Fruit fly (Drosophila melanogaster) whole organism, embryonic: ENCODE measurements around the gene cmet.
A peak's percentile ranks its signal among the peaks of the same experiment; 100 is the strongest.

Experiments used
- Abd-B ChIP-seq: fragments of 200-800 bp; sonication (Bioruptor generic); optimal IDR thresholded peaks from 2 replicates; lab custom pipeline; 2018; ENCODE audit warnings: missing biosample characterization, mild to moderate bottlenecking, missing genetic modification characterization, moderate library complexity
- BEAF-32 ChIP-seq: fragments of 200-800 bp; sonication (Bioruptor generic); optimal IDR thresholded peaks from 3 replicates; lab custom pipeline; 2017; ENCODE audit warnings: missing biosample characterization, missing genetic modification characterization, mild to moderate bottlenecking, moderate library complexity, missing genetic modification reagents
- CG10147 ChIP-seq: fragments of 200-800 bp; sonication (Bioruptor generic); optimal IDR thresholded peaks from 2 replicates; lab custom pipeline; 2019; ENCODE audit warnings: missing biosample characterization, mild to moderate bottlenecking, missing genetic modification characterization, moderate library complexity
- CG10209 ChIP-seq: fragments of 200-800 bp; sonication (Bioruptor generic); optimal IDR thresholded peaks from 3 replicates; lab custom pipeline; 2017; ENCODE audit warnings: missing biosample characterization, mild to moderate bottlenecking, missing genetic modification characterization, missing genetic modification reagents
- CG10274 ChIP-seq: fragments of 200-800 bp; sonication (Bioruptor generic); optimal IDR thresholded peaks from 3 replicates; lab custom pipeline; 2017; ENCODE audit warnings: missing biosample characterization, mild to moderate bottlenecking, missing genetic modification characterization
- CG10321 ChIP-seq: fragments of 200-800 bp; sonication (Bioruptor generic); IDR thresholded peaks from 2 replicates; pipeline ENCODE4 v1.3.6; 2022; ENCODE audit warnings: missing biosample characterization, missing genetic modification characterization
- CG10543 ChIP-seq: fragments of 200-800 bp; sonication (Bioruptor generic); optimal IDR thresholded peaks from 3 replicates; lab custom pipeline; 2017; ENCODE audit warnings: missing biosample characterization, mild to moderate bottlenecking, missing genetic modification characterization, moderate library complexity
- CG10654 ChIP-seq: fragments of 200-800 bp; sonication (Bioruptor generic); optimal IDR thresholded peaks from 2 replicates; lab custom pipeline; 2016; ENCODE audit warnings: missing biosample characterization, missing genetic modification characterization
- CG15601 ChIP-seq: fragments of 200-800 bp; sonication (Bioruptor generic); optimal IDR thresholded peaks from 3 replicates; lab custom pipeline; 2019; ENCODE audit warnings: missing biosample characterization, mild to moderate bottlenecking, missing genetic modification characterization, moderate library complexity
- CG17568 ChIP-seq: fragments of 200-800 bp; sonication (Bioruptor generic); optimal IDR thresholded peaks from 2 replicates; lab custom pipeline; 2018; ENCODE audit warnings: missing biosample characterization, mild to moderate bottlenecking, missing genetic modification characterization, moderate library complexity
- CG17829 ChIP-seq: fragments of 200-800 bp; optimal IDR thresholded peaks from 2 replicates; lab custom pipeline; 2019; ENCODE audit warnings: missing biosample characterization, mild to moderate bottlenecking, missing genetic modification characterization, moderate library complexity
- CG18619 ChIP-seq: fragments of 200-800 bp; sonication (Bioruptor generic); optimal IDR thresholded peaks from 3 replicates; lab custom pipeline; 2017; ENCODE audit warnings: missing biosample characterization, mild to moderate bottlenecking, missing genetic modification characterization
- CG18764 ChIP-seq: fragments of 200-800 bp; sonication (Bioruptor generic); optimal IDR thresholded peaks from 3 replicates; lab custom pipeline; 2016; ENCODE audit warnings: missing biosample characterization, missing genetic modification characterization
- CG7745 ChIP-seq: fragments of 200-800 bp; sonication (Bioruptor generic); optimal IDR thresholded peaks from 2 replicates; lab custom pipeline; 2018; ENCODE audit warnings: missing biosample characterization, mild to moderate bottlenecking, missing genetic modification characterization, moderate library complexity
- Doc3 ChIP-seq: fragments of 200-800 bp; sonication (Bioruptor generic); IDR thresholded peaks from 3 replicates; pipeline ENCODE4 v1.3.6; 2022; ENCODE audit warnings: missing biosample characterization, missing genetic modification characterization; ENCODE audit not compliant: partially characterized antibody
- Fer1 ChIP-seq: fragments of 200-800 bp; sonication (Bioruptor generic); optimal IDR thresholded peaks from 2 replicates; lab custom pipeline; 2017; ENCODE audit warnings: missing biosample characterization, mild to moderate bottlenecking, missing genetic modification characterization
- HLHmδ ChIP-seq: fragments of 200-800 bp; sonication (Bioruptor generic); optimal IDR thresholded peaks from 2 replicates; lab custom pipeline; 2018; ENCODE audit warnings: missing biosample characterization, mild to moderate bottlenecking, missing genetic modification characterization, moderate library complexity
- Hmr ChIP-seq: fragments of 200-800 bp; sonication (Bioruptor generic); optimal IDR thresholded peaks from 3 replicates; lab custom pipeline; 2017; ENCODE audit warnings: mild to moderate bottlenecking, missing biosample characterization, missing genetic modification reagents, missing genetic modification characterization
- Hr51 ChIP-seq, 2 experiments: fragments of 200-800 bp; sonication (Bioruptor generic); optimal IDR thresholded peaks; 2 replicates in 1 of 2; 3 replicates in 1 of 2; lab custom pipeline; 2016 to 2018; ENCODE audit warnings: missing biosample characterization in 2 of 2, missing genetic modification characterization in 2 of 2, mild to moderate bottlenecking in 1 of 2, moderate library complexity in 1 of 2
- Hr78 ChIP-seq, 2 experiments: fragments of 200-800 bp in 1 of 2; fragments of >200 bp in 1 of 2; sonication (Bioruptor generic) in 1 of 2; optimal IDR thresholded peaks; 2 replicates each; lab custom pipeline; 2017 to 2019; ENCODE audit warnings: missing biosample characterization in 2 of 2, missing genetic modification characterization in 2 of 2, mild to moderate bottlenecking in 1 of 2, moderate library complexity in 1 of 2
- Jarid2 ChIP-seq: fragments of 200-800 bp; sonication (Bioruptor generic); optimal IDR thresholded peaks from 3 replicates; lab custom pipeline; 2017; ENCODE audit warnings: mild to moderate bottlenecking, missing biosample characterization, missing genetic modification reagents, missing genetic modification characterization
- Max ChIP-seq: fragments of 200-800 bp; sonication (Bioruptor generic); optimal IDR thresholded peaks from 2 replicates; lab custom pipeline; 2016; ENCODE audit warnings: missing biosample characterization, mild to moderate bottlenecking, missing genetic modification characterization
- NK7.1 ChIP-seq: fragments of 200-800 bp; sonication (Bioruptor generic); optimal IDR thresholded peaks from 3 replicates; lab custom pipeline; 2016; ENCODE audit warnings: missing biosample characterization, missing genetic modification characterization
- Nf-YB ChIP-seq: fragments of 200-800 bp; sonication (Bioruptor generic); optimal IDR thresholded peaks from 3 replicates; lab custom pipeline; 2019; ENCODE audit warnings: missing biosample characterization, mild to moderate bottlenecking, missing genetic modification characterization, moderate library complexity
- Optix ChIP-seq: fragments of 200-800 bp; sonication (Bioruptor generic); IDR thresholded peaks from 3 replicates; pipeline ENCODE4 v1.3.6; 2022; ENCODE audit warnings: missing biosample characterization, missing genetic modification characterization
- Sox102F ChIP-seq: fragments of 200-800 bp; sonication (Bioruptor generic); optimal IDR thresholded peaks from 2 replicates; lab custom pipeline; 2018; ENCODE audit warnings: missing biosample characterization, mild to moderate bottlenecking, missing genetic modification characterization, moderate library complexity
- Xrp1 ChIP-seq: fragments of 200-800 bp; sonication (Bioruptor generic); IDR thresholded peaks from 2 replicates; pipeline ENCODE4 v1.3.6; 2022; ENCODE audit warnings: missing biosample characterization, missing genetic modification characterization
- ara ChIP-seq: fragments of 200-800 bp; sonication (Bioruptor generic); IDR thresholded peaks from 2 replicates; pipeline ENCODE4 v1.3.6; 2022; ENCODE audit warnings: missing biosample characterization, missing genetic modification characterization
- bcd ChIP-seq: fragments of 200-800 bp; sonication (Bioruptor generic); optimal IDR thresholded peaks from 2 replicates; lab custom pipeline; 2017; ENCODE audit warnings: missing biosample characterization, mild to moderate bottlenecking, missing genetic modification characterization
- bsh ChIP-seq, 2 experiments: fragments of 200-800 bp; sonication (Bioruptor generic); optimal IDR thresholded peaks; 2 replicates each; lab custom pipeline; 2017 to 2018; ENCODE audit warnings: mild to moderate bottlenecking in 2 of 2, missing biosample characterization in 2 of 2, missing genetic modification characterization in 2 of 2, moderate library complexity in 1 of 2
- cad ChIP-seq: fragments of >200 bp; optimal IDR thresholded peaks from 2 replicates; lab custom pipeline; 2017; ENCODE audit warnings: missing biosample characterization, missing genetic modification characterization
- chif ChIP-seq, 2 experiments: fragments of 200-800 bp; sonication (Bioruptor generic); optimal IDR thresholded peaks; 3 replicates each; lab custom pipeline; 2016; ENCODE audit warnings: missing biosample characterization in 2 of 2, missing genetic modification characterization in 2 of 2
- chn ChIP-seq: fragments of 200-800 bp; sonication (Bioruptor generic); optimal IDR thresholded peaks from 2 replicates; lab custom pipeline; 2016; ENCODE audit warnings: missing biosample characterization, missing genetic modification characterization
- crol ChIP-seq: fragments of 200-800 bp; sonication (Bioruptor generic); IDR thresholded peaks from 2 replicates; pipeline ENCODE4 v1.3.6; 2022; ENCODE audit warnings: missing biosample characterization, missing genetic modification characterization
- exex ChIP-seq: fragments of 200-800 bp; sonication (Bioruptor generic); optimal IDR thresholded peaks from 4 replicates; lab custom pipeline; 2018; ENCODE audit warnings: missing biosample characterization, mild to moderate bottlenecking, missing genetic modification characterization, moderate library complexity
- jing ChIP-seq: fragments of 200-800 bp; sonication (Bioruptor generic); optimal IDR thresholded peaks from 2 replicates; lab custom pipeline; 2018; ENCODE audit warnings: missing biosample characterization, mild to moderate bottlenecking, missing genetic modification characterization
- nerfin-1 ChIP-seq: fragments of 200-800 bp; sonication (Bioruptor generic); optimal IDR thresholded peaks from 3 replicates; lab custom pipeline; 2019; ENCODE audit warnings: missing biosample characterization, mild to moderate bottlenecking, missing genetic modification characterization, moderate library complexity
- peb ChIP-seq: fragments of 200-800 bp; sonication (Bioruptor generic); IDR thresholded peaks from 2 replicates; pipeline ENCODE4 v1.3.6; 2022; ENCODE audit warnings: missing biosample characterization, missing genetic modification characterization
- phol ChIP-seq: fragments of 200-800 bp; sonication (Bioruptor generic); optimal IDR thresholded peaks from 3 replicates; lab custom pipeline; 2018; ENCODE audit warnings: missing biosample characterization, mild to moderate bottlenecking, missing genetic modification characterization, moderate library complexity
- pita ChIP-seq: fragments of 200-800 bp; sonication (Bioruptor generic); optimal IDR thresholded peaks from 2 replicates; lab custom pipeline; 2017; ENCODE audit warnings: missing biosample characterization, mild to moderate bottlenecking, missing genetic modification characterization
- salm ChIP-seq: fragments of 200-800 bp; sonication (Bioruptor generic); optimal IDR thresholded peaks from 2 replicates; lab custom pipeline; 2018; ENCODE audit warnings: missing biosample characterization, mild to moderate bottlenecking, missing genetic modification characterization
- sens ChIP-seq: fragments of 200-800 bp; sonication (Bioruptor generic); peaks from one replicate; lab custom pipeline; 2016; ENCODE audit warnings: missing biosample characterization, missing genetic modification characterization
- seq ChIP-seq: fragments of 200-800 bp; sonication (Bioruptor generic); IDR thresholded peaks from 2 replicates; pipeline ENCODE4 v1.3.6; 2022; ENCODE audit warnings: missing biosample characterization, missing genetic modification characterization
- sob ChIP-seq: fragments of 200-800 bp; sonication (Bioruptor generic); IDR thresholded peaks from 2 replicates; pipeline ENCODE4 v1.3.6; 2022; ENCODE audit warnings: missing biosample characterization, missing genetic modification characterization
- tgo ChIP-seq: fragments of 200-800 bp; sonication (Bioruptor generic); IDR thresholded peaks from 3 replicates; pipeline ENCODE4 v1.3.6; 2022; ENCODE audit warnings: missing biosample characterization, missing genetic modification characterization
- unpg ChIP-seq: fragments of 200-800 bp; sonication (Bioruptor generic); optimal IDR thresholded peaks from 3 replicates; lab custom pipeline; 2018; ENCODE audit warnings: missing biosample characterization, mild to moderate bottlenecking, missing genetic modification characterization, moderate library complexity
- vfl ChIP-seq: fragments of 200-800 bp; sonication (Bioruptor generic); optimal IDR thresholded peaks from 2 replicates; lab custom pipeline; 2016; ENCODE audit warnings: missing biosample characterization, missing genetic modification characterization
- vvl ChIP-seq: fragments of 200-800 bp; sonication (Bioruptor generic); IDR thresholded peaks from 2 replicates; pipeline ENCODE4 v1.3.6; 2022; ENCODE audit warnings: missing biosample characterization, missing genetic modification characterization
- yki ChIP-seq: fragments of >200 bp; optimal IDR thresholded peaks from 3 replicates; lab custom pipeline; 2018

cmet gene

dm6 chr2L:11219446-11220038 lies 49.3 kb downstream of the cmet start (continued):
- TF ChIP-seq bcd (GFP tag; lab: Kevin White, UChicago), result peak; percentile 22
- TF ChIP-seq unpg (GFP tag; lab: Kevin White, UChicago), result peak; percentile 71
- TF ChIP-seq bsh (GFP tag; optimal IDR thresholded peaks at IDR 0.05; lab: Kevin White, UChicago), result peak; percentile 27 to 63
- peak; percentile 31 for TF ChIP-seq Hmr
- peak; percentile 26 for TF ChIP-seq CG10147
- TF ChIP-seq Optix (GFP tag; lab: Robert Waterston, UW), result no peak
- no peak for TF ChIP-seq Doc3 (GFP tag; lab: Robert Waterston, UW)
- peak; percentile 53; the same call in 1 of the 2 replicates for TF ChIP-seq CG10321 (GFP tag; lab: Robert Waterston, UW)
- no peak for TF ChIP-seq sens
- TF ChIP-seq exex (tag; lab: Kevin White, UChicago), result no peak
- TF ChIP-seq seq (GFP tag; lab: Robert Waterston, UW), result peak; percentile 37; the same call in 1 of the 2 replicates
- TF ChIP-seq crol (GFP tag; lab: Robert Waterston, UW), result no peak
- TF ChIP-seq CG10654, result peak; percentile 3
- no peak for TF ChIP-seq BEAF-32 (GFP tag; lab: Kevin White, UChicago)
- no peak for TF ChIP-seq Jarid2
- TF ChIP-seq salm, result peak; percentile 35
- TF ChIP-seq chn, result no peak
- TF ChIP-seq yki (lab: Kevin White, UChicago), result no peak
- no peak for TF ChIP-seq jing (GFP tag; lab: Kevin White, UChicago)
- TF ChIP-seq vvl (GFP tag; lab: Robert Waterston, UW), result 0 out of 2 replicates have a peak, but pooled peaks have one; percentile 14
- no peak for TF ChIP-seq cad (GFP tag; lab: Kevin White, UChicago)
- peak; percentile 52 for TF ChIP-seq Xrp1
- TF ChIP-seq NK7.1, result no peak
- TF ChIP-seq CG7745 (tag; lab: Kevin White, UChicago), result no peak
- peak; percentile 54 for TF ChIP-seq Abd-B (GFP tag; lab: Kevin White, UChicago)
- peak; percentile 2 for TF ChIP-seq CG10543 (GFP tag; lab: Kevin White, UChicago)
- peak; percentile 40; the same call in 2 of the 3 replicates for TF ChIP-seq tgo (GFP tag; lab: Robert Waterston, UW)
- TF ChIP-seq CG10209 (GFP tag; lab: Kevin White, UChicago), result peak; percentile 26
- TF ChIP-seq Nf-YB (GFP tag; lab: Kevin White, UChicago), result no peak
- TF ChIP-seq Max (GFP tag; lab: Kevin White, UChicago), result no peak
- peak; percentile 49 for TF ChIP-seq CG17829 (tag; lab: Kevin White, UChicago)
- no peak for TF ChIP-seq CG18619
- TF ChIP-seq Hr51 (GFP tag; optimal IDR thresholded peaks at IDR 0.05; lab: Kevin White, UChicago), result peak in 1 of 2 experiments; percentile 73
- peak; percentile 62 for TF ChIP-seq phol
- no peak for TF ChIP-seq vfl (GFP tag; lab: Kevin White, UChicago)
- no peak for TF ChIP-seq CG18764 (GFP tag; lab: Kevin White, UChicago)
- no peak for TF ChIP-seq chif (GFP tag; optimal IDR thresholded peaks at IDR 0.05; lab: Kevin White, UChicago)
- no peak for TF ChIP-seq CG15601 (tag; lab: Kevin White, UChicago)
- no peak for TF ChIP-seq pita (GFP tag; lab: Kevin White, UChicago)
- no peak for TF ChIP-seq HLHmδ (GFP tag; lab: Kevin White, UChicago)
- TF ChIP-seq Fer1 (GFP tag; lab: Kevin White, UChicago), result peak; percentile 35
- no peak for TF ChIP-seq CG10274 (GFP tag; lab: Kevin White, UChicago)
- TF ChIP-seq ara (GFP tag; lab: Robert Waterston, UW), result no peak
- TF ChIP-seq peb (GFP tag; lab: Robert Waterston, UW), result no peak
- peak in 1 of 2 experiments; percentile 34 for TF ChIP-seq Hr78 (GFP tag; optimal IDR thresholded peaks at IDR 0.05; lab: Kevin White, UChicago)
- peak; percentile 35 for TF ChIP-seq nerfin-1 (tag; lab: Kevin White, UChicago)
- TF ChIP-seq sob (GFP tag; lab: Robert Waterston, UW), result 0 out of 2 replicates have a peak, but pooled peaks have one; percentile 12
- TF ChIP-seq Sox102F (GFP tag; lab: Kevin White, UChicago), result peak; percentile 73
- no peak for TF ChIP-seq CG17568
